Worm (Caenorhabditis elegans) whole organism, dauer: ENCODE measurements around the gene glb-22.

Source experiments
- unc-62 ChIP-seq: sonication (generic microtip); optimal IDR thresholded peaks from 2 replicates; lab custom pipeline; 2017; ENCODE audit warnings: missing biosample characterization, missing genetic modification reagents, missing genetic modification characterization

glb-22 gene

ce11 chrV:14650631-14651030 lies 50.6 kb downstream of the glb-22 start:
- TF ChIP-seq unc-62 (GFP tag; lab: Kevin White, UChicago), result no peak

DNA sequence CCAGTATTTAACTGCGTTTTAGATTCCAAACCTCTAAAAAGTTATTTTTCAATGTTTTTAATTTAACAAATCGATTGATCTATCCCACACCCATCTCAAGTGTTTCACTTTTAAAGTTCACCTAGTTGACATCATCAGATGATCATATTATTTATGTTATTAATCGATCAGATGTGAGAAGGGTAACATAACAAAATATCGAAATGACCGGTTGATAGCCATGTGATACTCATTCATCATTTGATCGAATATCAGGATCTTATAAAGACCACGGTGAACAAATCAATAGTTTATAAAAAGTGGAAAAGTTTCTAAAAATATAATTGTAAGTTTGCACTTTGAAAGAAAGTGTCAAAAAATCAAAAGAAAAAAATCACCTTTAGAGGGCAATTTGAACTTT lies 55.6 kb downstream of the glb-22 start:
- TF ChIP-seq unc-62 (GFP tag; lab: Kevin White, UChicago), result no peak
